Worm (Caenorhabditis elegans) whole organism, L4/young adult: Measurements from ENCODE around the gene F11D11.21.

Source experiments
- dao-5 ChIP-seq: sonication (generic microtip); optimal IDR thresholded peaks from 2 replicates; lab custom pipeline; 2016; ENCODE audit warnings: missing genotype, missing genetic modification characterization, moderate library complexity, missing compliant biosample characterization
- him-1 ChIP-seq: sonication (generic microtip); optimal IDR thresholded peaks from 2 replicates; lab custom pipeline; 2016; ENCODE audit warnings: missing genotype, missing genetic modification reagents, missing genetic modification characterization, missing compliant biosample characterization

ce11 chrV:18731579-18732041 lies 18.7 kb downstream of the F11D11.21 start, which contains the start of the genes asp-18 and scl-19:
- TF ChIP-seq dao-5 (tag; lab: Kevin White, UChicago), result no peak
- TF ChIP-seq him-1 (tag; lab: Kevin White, UChicago), result no peak
